Fruit fly (Drosophila melanogaster): Measurements from ENCODE around the gene Ubi-p63E.

dm6 chr3L:3850477-3850876, 52.5 kb downstream of the Ubi-p63E start:
- TF ChIP-seq CrebA (GFP tag; optimal IDR thresholded peaks at IDR 0.05; ENCODE audit: borderline replicate concordance) (no peak), Myc (optimal IDR thresholded peaks at IDR 0.05) (no peak), fru (GFP tag; optimal IDR thresholded peaks at IDR 0.05) (no peak), pan (optimal IDR thresholded peaks at IDR 0.05) (no peak)

Data from whole organism, wandering third instar larva.